Worm (Caenorhabditis elegans) whole organism, L2 larva: ENCODE results near the gene C01G6.9.

ENCODE experiments used
- lin-11 ChIP-seq: fragments of 150-350 bp; sonication (generic microtip); optimal IDR thresholded peaks from 2 replicates; lab custom pipeline; 2014; ENCODE audit warnings: missing biosample characterization, missing genetic modification characterization, inconsistent platforms, mixed read lengths
- mdl-1 ChIP-seq, 2 experiments: fragments of 150-350 bp in 1 of 2; sonication (generic microtip) in 1 of 2; optimal IDR thresholded peaks; 2 replicates each; lab custom pipeline; 2017; ENCODE audit warnings: missing biosample characterization in 2 of 2, missing genetic modification characterization in 2 of 2
- nhr-10 ChIP-seq: sonication (generic microtip); optimal IDR thresholded peaks from 2 replicates; lab custom pipeline; 2017; ENCODE audit warnings: missing biosample characterization, missing genetic modification characterization

ce11 chrII:9262845-9263402 lies 32.7 kb downstream of the C01G6.9 start:
- no peak for TF ChIP-seq nhr-10 (tag; lab: Kevin White, UChicago)
- TF ChIP-seq lin-11 (tag; lab: Kevin White, UChicago) = no peak
- no peak for TF ChIP-seq mdl-1 (tag; optimal IDR thresholded peaks at IDR 0.05; lab: Kevin White, UChicago)
